Worm (Caenorhabditis elegans): ENCODE results near the gene Y32F6B.1.

Y32F6B.1 gene

ce11 chrV:10525902-10526301, 41.4 kb upstream of the Y32F6B.1 start, which contains the start of the genes C35A5.8 and hda-11 (continued):
- no peak for TF ChIP-seq odd-2 (tag; optimal IDR thresholded peaks at IDR 0.05)
- no peak for TF ChIP-seq lin-11 (tag; optimal IDR thresholded peaks at IDR 0.05)
- no peak for TF ChIP-seq ahr-1 (tag; optimal IDR thresholded peaks at IDR 0.05)
- TF ChIP-seq unc-3 (GFP tag; conservative IDR thresholded peaks at IDR 0.05): no peak
- no peak for TF ChIP-seq unc-3 (tag; optimal IDR thresholded peaks at IDR 0.05)
- TF ChIP-seq elt-2 (tag; optimal IDR thresholded peaks at IDR 0.05): peak; percentile 78
- no peak for TF ChIP-seq ceh-6 (GFP tag; optimal IDR thresholded peaks at IDR 0.05)
- no peak for TF ChIP-seq unc-55 (GFP tag; optimal IDR thresholded peaks at IDR 0.05)
- no peak for TF ChIP-seq che-1 (tag; optimal IDR thresholded peaks at IDR 0.05)
- TF ChIP-seq dmd-4 (tag; optimal IDR thresholded peaks at IDR 0.05; ENCODE audit: borderline replicate concordance): no peak
- peak; percentile 22 for TF ChIP-seq sdc-2 (tag; optimal IDR thresholded peaks at IDR 0.05)
- TF ChIP-seq ceh-48 (tag; optimal IDR thresholded peaks at IDR 0.05): no peak
- TF ChIP-seq pros-1 (tag; optimal IDR thresholded peaks at IDR 0.05): no peak
- TF ChIP-seq sox-4 (tag; optimal IDR thresholded peaks at IDR 0.05): no peak
- TF ChIP-seq hlh-30 (tag; optimal IDR thresholded peaks at IDR 0.05; ENCODE audit: insufficient read depth): no peak
- no peak for TF ChIP-seq ceh-45 (GFP tag; IDR thresholded peaks at IDR 0.05)
- TF ChIP-seq C38D4.7 (GFP tag; optimal IDR thresholded peaks at IDR 0.05): no peak
- no peak for TF ChIP-seq gmeb-2 (tag; optimal IDR thresholded peaks at IDR 0.05)
- TF ChIP-seq ceh-30 (tag; optimal IDR thresholded peaks at IDR 0.05): no peak
- TF ChIP-seq ceh-18 (tag; optimal IDR thresholded peaks at IDR 0.05): peak; percentile 15
- peak; percentile 89 for TF ChIP-seq ets-4 (tag; optimal IDR thresholded peaks at IDR 0.05)
- TF ChIP-seq ceh-31 (tag; optimal IDR thresholded peaks at IDR 0.05): peak; percentile 94
- peak; percentile 65 for TF ChIP-seq F13H6.1 (tag; optimal IDR thresholded peaks at IDR 0.05)
- no peak for TF ChIP-seq pag-3 (tag; optimal IDR thresholded peaks at IDR 0.05; ENCODE audit: borderline replicate concordance)
- TF ChIP-seq ceh-14 (tag; optimal IDR thresholded peaks at IDR 0.05): no peak
- no peak for TF ChIP-seq T23F11.4 (GFP tag; optimal IDR thresholded peaks at IDR 0.05)
- TF ChIP-seq npax-4 (tag; optimal IDR thresholded peaks at IDR 0.05): no peak
- no peak for TF ChIP-seq hlh-13 (GFP tag; optimal IDR thresholded peaks at IDR 0.05)
- TF ChIP-seq hlh-8 (tag; optimal IDR thresholded peaks at IDR 0.05): peak; percentile 82
- peak; percentile 15 for TF ChIP-seq ceh-19 (GFP tag; optimal IDR thresholded peaks at IDR 0.05)
- TF ChIP-seq zip-5 (tag; optimal IDR thresholded peaks at IDR 0.05): peak; percentile 62
- no peak for TF ChIP-seq pax-1 (tag; optimal IDR thresholded peaks at IDR 0.05)
- peak; percentile 1 for TF ChIP-seq hlh-15 (tag; optimal IDR thresholded peaks at IDR 0.05)
- TF ChIP-seq C08G9.2 (tag; optimal IDR thresholded peaks at IDR 0.05): peak; percentile 96
- no peak for TF ChIP-seq K09A11.1 (tag; optimal IDR thresholded peaks at IDR 0.05; ENCODE audit: insufficient read depth)
- TF ChIP-seq tbx-2 (tag; optimal IDR thresholded peaks at IDR 0.05): peak; percentile 90
- TF ChIP-seq ama-1 (optimal IDR thresholded peaks at IDR 0.05): no peak
- no peak for TF ChIP-seq madf-2 (tag; optimal IDR thresholded peaks at IDR 0.05)
- peak; percentile 7 for TF ChIP-seq hlh-6 (tag; optimal IDR thresholded peaks at IDR 0.05)
- TF ChIP-seq fkh-6 (tag; optimal IDR thresholded peaks at IDR 0.05): peak; percentile 52
- no peak for TF ChIP-seq ceh-24 (tag; optimal IDR thresholded peaks at IDR 0.05)
- TF ChIP-seq syd-9 (tag; optimal IDR thresholded peaks at IDR 0.05): no peak
- TF ChIP-seq fkh-10 (GFP tag; optimal IDR thresholded peaks at IDR 0.05): no peak
- peak; percentile 84 for TF ChIP-seq mec-3 (tag; optimal IDR thresholded peaks at IDR 0.05; ENCODE audit: borderline replicate concordance)
- no peak for TF ChIP-seq eyg-1 (tag; optimal IDR thresholded peaks at IDR 0.05)

DNA sequence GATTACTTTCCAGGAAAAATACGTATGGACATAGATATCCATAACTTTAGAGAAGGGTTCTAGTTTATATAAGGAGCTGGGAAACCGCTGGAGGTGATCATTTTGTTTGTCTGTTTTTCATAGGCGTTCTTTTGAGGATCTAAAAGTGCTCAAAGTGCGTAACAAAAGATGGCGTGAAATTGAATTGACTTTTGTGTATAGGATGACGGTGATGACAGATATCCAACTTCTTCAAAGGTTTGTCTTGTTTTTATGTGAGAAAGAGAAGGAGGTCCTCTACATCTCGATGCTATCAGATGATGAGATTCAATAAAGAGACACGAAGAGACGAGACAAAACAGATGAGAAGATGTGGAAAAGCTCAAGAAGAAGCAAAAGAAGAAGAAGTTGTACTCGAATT, 32.2 kb upstream of the Y32F6B.1 start:
- TF ChIP-seq nhr-232 (tag; optimal IDR thresholded peaks at IDR 0.05) (no peak), C38D4.7 (GFP tag; optimal IDR thresholded peaks at IDR 0.05) (no peak), zip-5 (tag; optimal IDR thresholded peaks at IDR 0.05) (no peak), lin-11 (tag; optimal IDR thresholded peaks at IDR 0.05) (no peak), K02D7.2 (tag; optimal IDR thresholded peaks at IDR 0.05) (no peak), rnt-1 (tag; optimal IDR thresholded peaks at IDR 0.05) (no peak), pha-2 (tag; optimal IDR thresholded peaks at IDR 0.05) (no peak)

Measured in whole organism, late embryonic.